Fruit fly (Drosophila melanogaster) whole organism, wandering third instar larva: ENCODE measurements around the gene CG33287.

Source experiments
- Abd-B ChIP-seq: fragments of >200 bp; optimal IDR thresholded peaks from 2 replicates; lab custom pipeline; 2017; ENCODE audit warnings: missing biosample characterization, missing genetic modification characterization
- CG32264 ChIP-seq: fragments of 200-800 bp; sonication (Bioruptor generic); optimal IDR thresholded peaks from 2 replicates; lab custom pipeline; 2016; ENCODE audit warnings: missing biosample characterization, missing genetic modification characterization
- CrebA ChIP-seq: fragments of 200-800 bp; sonication (Bioruptor generic); optimal IDR thresholded peaks from 2 replicates; lab custom pipeline; 2016; ENCODE audit warnings: missing biosample characterization, mild to moderate bottlenecking, missing genetic modification characterization, borderline replicate concordance
- Dif ChIP-seq: fragments of 200-275, 200-300 bp; sonication (Bioruptor generic); optimal IDR thresholded peaks from 2 replicates; lab custom pipeline; 2018; ENCODE audit warnings: missing biosample characterization, missing genetic modification characterization; ENCODE audit not compliant: partially characterized antibody
- GATAd ChIP-seq: sonication (Bioruptor generic); optimal IDR thresholded peaks from 2 replicates; lab custom pipeline; 2016; ENCODE audit warnings: missing biosample characterization, missing genetic modification characterization
- HLH106 ChIP-seq: fragments of 200-800 bp; optimal IDR thresholded peaks from 3 replicates; lab custom pipeline; 2019; ENCODE audit warnings: missing biosample characterization, mild to moderate bottlenecking, missing genetic modification characterization, moderate library complexity
- Hr78 ChIP-seq: fragments of >200 bp; optimal IDR thresholded peaks from 2 replicates; lab custom pipeline; 2017; ENCODE audit warnings: missing biosample characterization, missing genetic modification characterization
- Hr83 ChIP-seq: fragments of 200-300 bp; sonication (Bioruptor generic); optimal IDR thresholded peaks from 2 replicates; lab custom pipeline; 2016; ENCODE audit warnings: missing biosample characterization, mild to moderate bottlenecking, missing genetic modification characterization, moderate library complexity; ENCODE audit not compliant: poor library complexity, severe bottlenecking
- Jra ChIP-seq: sonication (Bioruptor generic); optimal IDR thresholded peaks from 2 replicates; lab custom pipeline; 2016; ENCODE audit warnings: missing biosample characterization, missing genetic modification characterization
- Mio ChIP-seq: sonication (Bioruptor generic); optimal IDR thresholded peaks from 2 replicates; lab custom pipeline; 2016; ENCODE audit warnings: missing biosample characterization, missing genetic modification characterization
- Myc ChIP-seq: fragments of >200 bp; optimal IDR thresholded peaks from 2 replicates; lab custom pipeline; 2017
- OdsH ChIP-seq: fragments of 200-800 bp; sonication (Bioruptor generic); optimal IDR thresholded peaks from 2 replicates; lab custom pipeline; 2016; ENCODE audit warnings: missing biosample characterization, mild to moderate bottlenecking, missing genetic modification characterization
- Rel ChIP-seq, 2 experiments: fragments of 200-800 bp; sonication (Bioruptor generic) in 1 of 2; optimal IDR thresholded peaks; 2 replicates in 1 of 2; 3 replicates in 1 of 2; lab custom pipeline; 2016 to 2019; ENCODE audit warnings: mild to moderate bottlenecking in 2 of 2, missing biosample characterization in 2 of 2, missing genetic modification characterization in 2 of 2, moderate library complexity in 1 of 2
- Sp1 ChIP-seq: fragments of 200-800 bp; sonication (Bioruptor generic); optimal IDR thresholded peaks from 3 replicates; lab custom pipeline; 2019; ENCODE audit warnings: missing biosample characterization, mild to moderate bottlenecking, missing genetic modification characterization, moderate library complexity
- br ChIP-seq: fragments of 200-800 bp; sonication (Bioruptor generic); optimal IDR thresholded peaks from 2 replicates; lab custom pipeline; 2016; ENCODE audit warnings: missing biosample characterization, missing genetic modification characterization
- brk ChIP-seq: fragments of 200-800 bp; sonication (Bioruptor generic); optimal IDR thresholded peaks from 2 replicates; lab custom pipeline; 2016; ENCODE audit warnings: missing biosample characterization, mild to moderate bottlenecking, missing genetic modification characterization
- dmrt93B ChIP-seq: fragments of 200-800 bp; sonication (Bioruptor generic); optimal IDR thresholded peaks from 2 replicates; lab custom pipeline; 2018; ENCODE audit warnings: missing biosample characterization, mild to moderate bottlenecking, missing genetic modification characterization
- dsf ChIP-seq: sonication (Bioruptor generic); optimal IDR thresholded peaks from 2 replicates; lab custom pipeline; 2016; ENCODE audit warnings: missing biosample characterization, missing genetic modification characterization, borderline replicate concordance
- ey ChIP-seq: fragments of 200-800 bp; sonication (Bioruptor generic); optimal IDR thresholded peaks from 2 replicates; lab custom pipeline; 2016; ENCODE audit warnings: missing biosample characterization, missing genetic modification characterization
- foxo ChIP-seq, 2 experiments: fragments of 200-800 bp; sonication (Bioruptor generic); optimal IDR thresholded peaks; 2 replicates in 1 of 2; 3 replicates in 1 of 2; lab custom pipeline; 2016 to 2017; ENCODE audit warnings: missing biosample characterization in 2 of 2, missing genetic modification characterization in 2 of 2
- fru ChIP-seq: fragments of 200-800 bp; sonication (Bioruptor generic); optimal IDR thresholded peaks from 3 replicates; lab custom pipeline; 2016; ENCODE audit warnings: missing biosample characterization, mild to moderate bottlenecking, missing genetic modification characterization
- h ChIP-seq: fragments of 200-800 bp; sonication (Bioruptor generic); optimal IDR thresholded peaks from 3 replicates; lab custom pipeline; 2016; ENCODE audit warnings: missing biosample characterization, mild to moderate bottlenecking, missing genetic modification characterization
- jim ChIP-seq: fragments of 175-275, 200-325 bp; sonication (Bioruptor generic); optimal IDR thresholded peaks from 2 replicates; lab custom pipeline; 2016; ENCODE audit warnings: missing biosample characterization, mild to moderate bottlenecking, missing genetic modification characterization
- lola ChIP-seq: fragments of >200 bp; optimal IDR thresholded peaks from 2 replicates; lab custom pipeline; 2017; ENCODE audit warnings: missing biosample characterization, missing genetic modification characterization
- psq ChIP-seq: fragments of 200-800 bp; sonication (Bioruptor generic); optimal IDR thresholded peaks from 3 replicates; lab custom pipeline; 2017; ENCODE audit warnings: missing biosample characterization, mild to moderate bottlenecking, missing genetic modification characterization, moderate library complexity
- rgr ChIP-seq: fragments of 200-800 bp; sonication (Bioruptor generic); optimal IDR thresholded peaks from 3 replicates; lab custom pipeline; 2016; ENCODE audit warnings: missing biosample characterization, mild to moderate bottlenecking, missing genetic modification characterization
- sv ChIP-seq: fragments of 200-800 bp; sonication (Bioruptor generic); optimal IDR thresholded peaks from 3 replicates; lab custom pipeline; 2016; ENCODE audit warnings: missing biosample characterization, missing genetic modification characterization
- tai ChIP-seq: sonication (Bioruptor generic); optimal IDR thresholded peaks from 2 replicates; lab custom pipeline; 2016; ENCODE audit warnings: missing biosample characterization, missing genetic modification characterization
- usp ChIP-seq: fragments of >200 bp; optimal IDR thresholded peaks from 2 replicates; lab custom pipeline; 2017; ENCODE audit warnings: missing biosample characterization, missing genetic modification characterization

CG33287 gene

dm6 chr3L:20988862-20989261 is 18.4 kb upstream of the CG33287 start:
- TF ChIP-seq rgr (GFP tag; lab: Kevin White, UChicago) (no peak), usp (GFP tag; lab: Kevin White, UChicago) (no peak), Abd-B (GFP tag; lab: Kevin White, UChicago) (no peak), CrebA (GFP tag; lab: Kevin White, UChicago) (no peak), lola (GFP tag; lab: Kevin White, UChicago) (no peak), dsf (no peak), OdsH (GFP tag; lab: Kevin White, UChicago) (no peak), Dif (GFP tag; lab: Kevin White, UChicago) (no peak), Hr83 (GFP tag; lab: Kevin White, UChicago) (no peak), GATAd (no peak), Jra (no peak), sv (GFP tag; lab: Kevin White, UChicago) (no peak), Hr78 (GFP tag; lab: Kevin White, UChicago) (no peak), ey (GFP tag; lab: Kevin White, UChicago) (no peak), jim (no peak), CG32264 (GFP tag; lab: Kevin White, UChicago) (no peak), Myc (lab: Kevin White, UChicago) (no peak)

dm6 chr3L:20987895-20988294 is 17.4 kb upstream of the CG33287 start:
- TF ChIP-seq h (GFP tag; lab: Kevin White, UChicago) (peak; percentile 24), fru (GFP tag; lab: Kevin White, UChicago) (peak; percentile 14), rgr (GFP tag; lab: Kevin White, UChicago) (peak; percentile 5), foxo (GFP tag; optimal IDR thresholded peaks at IDR 0.05; lab: Kevin White, UChicago) (peak in 1 of 2 experiments; percentile 23), dmrt93B (no peak), HLH106 (tag; lab: Kevin White, UChicago) (peak; percentile 23), psq (GFP tag; lab: Kevin White, UChicago) (peak; percentile 4), CG32264 (GFP tag; lab: Kevin White, UChicago) (no peak)

dm6 chr3L:20986929-20987363 is 16.5 kb upstream of the CG33287 start:
- TF ChIP-seq foxo (GFP tag; optimal IDR thresholded peaks at IDR 0.05; lab: Kevin White, UChicago) (peak in 1 of 2 experiments; percentile 49), dmrt93B (peak; percentile 1), fru (GFP tag; lab: Kevin White, UChicago) (no peak), psq (GFP tag; lab: Kevin White, UChicago) (peak; percentile 27), OdsH (GFP tag; lab: Kevin White, UChicago) (peak; percentile 26), rgr (GFP tag; lab: Kevin White, UChicago) (peak; percentile 13), Sp1 (GFP tag; lab: Kevin White, UChicago) (peak; percentile 65), HLH106 (tag; lab: Kevin White, UChicago) (peak; percentile 52), CG32264 (GFP tag; lab: Kevin White, UChicago) (no peak)

- TF ChIP-seq psq (GFP tag; lab: Kevin White, UChicago) (peak; percentile 30), usp (GFP tag; lab: Kevin White, UChicago) (no peak), dmrt93B (no peak), jim (no peak), Mio (GFP tag; lab: Kevin White, UChicago) (no peak), br (GFP tag; lab: Kevin White, UChicago) (peak; percentile 27), brk (GFP tag; lab: Kevin White, UChicago) (peak; percentile 13), Rel (GFP tag; optimal IDR thresholded peaks at IDR 0.05; lab: Kevin White, UChicago) (no peak), Rel (tag; optimal IDR thresholded peaks at IDR 0.05; lab: Kevin White, UChicago) (no peak)
- TF ChIP-seq, all 38 proteins: peak for 3
Observed at dm6 chr3L:20984414-20985208, 14.1 kb upstream of the CG33287 start.

- TF ChIP-seq rgr (GFP tag; lab: Kevin White, UChicago), result peak; percentile 14
- TF ChIP-seq foxo (GFP tag; optimal IDR thresholded peaks at IDR 0.05; lab: Kevin White, UChicago), result peak in 1 of 2 experiments; percentile 38
- no peak for TF ChIP-seq tai (GFP tag; lab: Kevin White, UChicago)
- peak; percentile 16 for TF ChIP-seq ey (GFP tag; lab: Kevin White, UChicago)
- peak; percentile 33 for TF ChIP-seq Sp1 (GFP tag; lab: Kevin White, UChicago)
- peak; percentile 44 for TF ChIP-seq fru (GFP tag; lab: Kevin White, UChicago)
- TF ChIP-seq GATAd, result no peak
- TF ChIP-seq h (GFP tag; lab: Kevin White, UChicago), result peak; percentile 19
- TF ChIP-seq CrebA (GFP tag; lab: Kevin White, UChicago), result no peak
- peak; percentile 29 for TF ChIP-seq HLH106 (tag; lab: Kevin White, UChicago)
- no peak for TF ChIP-seq usp (GFP tag; lab: Kevin White, UChicago)
Observed at dm6 chr3L:20983309-20983708, 12.8 kb upstream of the CG33287 start.
